Fruit fly (Drosophila melanogaster) whole organism, wandering third instar larva: ENCODE data around the gene frtz.

Experiments
- CG9705 ChIP-seq: fragments of 200-800 bp; sonication (Bioruptor generic); optimal IDR thresholded peaks from 2 replicates; lab custom pipeline; 2018; ENCODE audit warnings: missing biosample characterization, mild to moderate bottlenecking, missing genetic modification characterization
- Hnf4 ChIP-seq: fragments of 200-800 bp; sonication (Bioruptor generic); optimal IDR thresholded peaks from 2 replicates; lab custom pipeline; 2016; ENCODE audit warnings: missing biosample characterization, mild to moderate bottlenecking, missing genetic modification characterization
- Jra ChIP-seq: sonication (Bioruptor generic); optimal IDR thresholded peaks from 2 replicates; lab custom pipeline; 2016; ENCODE audit warnings: missing biosample characterization, missing genetic modification characterization
- Myc ChIP-seq: fragments of >200 bp; optimal IDR thresholded peaks from 2 replicates; lab custom pipeline; 2017
- N ChIP-seq: fragments of >200 bp; optimal IDR thresholded peaks from 2 replicates; lab custom pipeline; 2018; ENCODE audit warnings: missing biosample characterization, missing external identifiers, missing genetic modification characterization
- br ChIP-seq: fragments of 200-800 bp; sonication (Bioruptor generic); optimal IDR thresholded peaks from 2 replicates; lab custom pipeline; 2016; ENCODE audit warnings: missing biosample characterization, missing genetic modification characterization
- dmrt93B ChIP-seq: fragments of 200-800 bp; sonication (Bioruptor generic); optimal IDR thresholded peaks from 2 replicates; lab custom pipeline; 2018; ENCODE audit warnings: missing biosample characterization, mild to moderate bottlenecking, missing genetic modification characterization
- foxo ChIP-seq, 2 experiments: fragments of 200-800 bp; sonication (Bioruptor generic); optimal IDR thresholded peaks; 2 replicates in 1 of 2; 3 replicates in 1 of 2; lab custom pipeline; 2016 to 2017; ENCODE audit warnings: missing biosample characterization in 2 of 2, missing genetic modification characterization in 2 of 2
- h ChIP-seq: fragments of 200-800 bp; sonication (Bioruptor generic); optimal IDR thresholded peaks from 3 replicates; lab custom pipeline; 2016; ENCODE audit warnings: missing biosample characterization, mild to moderate bottlenecking, missing genetic modification characterization
- jim ChIP-seq: fragments of 175-275, 200-325 bp; sonication (Bioruptor generic); optimal IDR thresholded peaks from 2 replicates; lab custom pipeline; 2016; ENCODE audit warnings: missing biosample characterization, mild to moderate bottlenecking, missing genetic modification characterization
- lola ChIP-seq: fragments of >200 bp; optimal IDR thresholded peaks from 2 replicates; lab custom pipeline; 2017; ENCODE audit warnings: missing biosample characterization, missing genetic modification characterization
- psq ChIP-seq: fragments of 200-800 bp; sonication (Bioruptor generic); optimal IDR thresholded peaks from 3 replicates; lab custom pipeline; 2017; ENCODE audit warnings: missing biosample characterization, mild to moderate bottlenecking, missing genetic modification characterization, moderate library complexity
- rgr ChIP-seq: fragments of 200-800 bp; sonication (Bioruptor generic); optimal IDR thresholded peaks from 3 replicates; lab custom pipeline; 2016; ENCODE audit warnings: missing biosample characterization, mild to moderate bottlenecking, missing genetic modification characterization
- usp ChIP-seq: fragments of >200 bp; optimal IDR thresholded peaks from 2 replicates; lab custom pipeline; 2017; ENCODE audit warnings: missing biosample characterization, missing genetic modification characterization

DNA sequence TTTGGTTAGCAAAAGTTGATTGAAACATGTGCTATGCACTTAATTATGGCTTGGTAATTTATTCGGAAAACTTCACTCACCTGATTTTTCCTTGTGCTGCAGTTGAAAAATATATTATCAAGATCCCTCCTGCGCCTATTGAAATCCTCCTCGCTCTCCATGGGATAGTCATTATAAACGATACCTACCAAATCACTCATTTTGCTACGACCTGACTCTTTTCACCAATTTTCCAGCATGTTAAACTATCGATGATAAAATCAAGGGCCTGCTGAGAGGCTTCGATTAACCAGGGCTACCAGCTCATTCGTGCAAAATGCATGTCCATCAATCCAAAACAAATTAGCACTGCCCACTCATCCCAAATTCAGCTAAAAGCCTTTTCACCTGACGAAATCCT lies 43.2 kb upstream of the frtz start, which contains the start of gene CG17650:
- TF ChIP-seq br (GFP tag; lab: Kevin White, UChicago) (no peak), CG9705 (GFP tag; lab: Kevin White, UChicago) (no peak), dmrt93B (GFP tag; lab: Kevin White, UChicago) (no peak), Myc (lab: Kevin White, UChicago) (no peak), jim (GFP tag; lab: Kevin White, UChicago) (no peak), lola (GFP tag; lab: Kevin White, UChicago) (no peak), usp (no peak), rgr (GFP tag; lab: Kevin White, UChicago) (no peak), psq (no peak), h (GFP tag; lab: Kevin White, UChicago) (no peak), Hnf4 (GFP tag; lab: Kevin White, UChicago) (no peak), foxo (GFP tag; optimal IDR thresholded peaks at IDR 0.05; lab: Kevin White, UChicago) (no peak), N (GFP tag; lab: Kevin White, UChicago) (no peak), Jra (GFP tag; lab: Kevin White, UChicago) (no peak)
